Fruit fly (Drosophila melanogaster) whole organism, embryonic: ENCODE measurements around the gene bys.

ENCODE experiments used
- Asciz ChIP-seq: fragments of 200-800 bp; sonication (Bioruptor generic); optimal IDR thresholded peaks from 2 replicates; lab custom pipeline; 2017; ENCODE audit warnings: missing biosample characterization, mild to moderate bottlenecking, missing genetic modification characterization, missing genetic modification reagents
- Atf3 ChIP-seq: fragments of 200-800 bp; sonication (Bioruptor generic); optimal IDR thresholded peaks from 3 replicates; lab custom pipeline; 2016; ENCODE audit warnings: missing biosample characterization, missing genetic modification characterization
- BEAF-32 ChIP-seq: fragments of 200-800 bp; sonication (Bioruptor generic); optimal IDR thresholded peaks from 3 replicates; lab custom pipeline; 2017; ENCODE audit warnings: missing biosample characterization, missing genetic modification characterization, mild to moderate bottlenecking, moderate library complexity, missing genetic modification reagents
- CG11247 ChIP-seq: fragments of 200-800 bp; sonication (Bioruptor generic); IDR thresholded peaks from 2 replicates; pipeline ENCODE4 v1.3.6; 2022; ENCODE audit warnings: missing biosample characterization, missing genetic modification characterization
- CG12155 ChIP-seq: fragments of 200-800 bp; sonication (Bioruptor generic); optimal IDR thresholded peaks from 3 replicates; lab custom pipeline; 2016; ENCODE audit warnings: missing biosample characterization, missing genetic modification characterization
- CG12942 ChIP-seq: fragments of 200-800 bp; sonication (Bioruptor generic); optimal IDR thresholded peaks from 3 replicates; lab custom pipeline; 2016; ENCODE audit warnings: missing biosample characterization, missing genetic modification characterization
- CG13775 ChIP-seq: fragments of 200-800 bp; sonication (Bioruptor generic); optimal IDR thresholded peaks from 3 replicates; lab custom pipeline; 2017; ENCODE audit warnings: missing biosample characterization, mild to moderate bottlenecking, missing genetic modification characterization
- CG18262 ChIP-seq: fragments of 200-800 bp; optimal IDR thresholded peaks from 3 replicates; lab custom pipeline; 2019; ENCODE audit warnings: missing biosample characterization, mild to moderate bottlenecking, missing genetic modification characterization, moderate library complexity
- CG2712 ChIP-seq: fragments of 200-800 bp; optimal IDR thresholded peaks from 3 replicates; lab custom pipeline; 2019; ENCODE audit warnings: missing biosample characterization, mild to moderate bottlenecking, missing genetic modification characterization, moderate library complexity
- CG30403 ChIP-seq: fragments of 200-800 bp; sonication (Bioruptor generic); optimal IDR thresholded peaks from 3 replicates; lab custom pipeline; 2016; ENCODE audit warnings: missing biosample characterization, missing genetic modification characterization
- CG5245 ChIP-seq: fragments of 200-800 bp; sonication (Bioruptor generic); optimal IDR thresholded peaks from 3 replicates; lab custom pipeline; 2016; ENCODE audit warnings: missing biosample characterization, missing genetic modification characterization
- CG8388 ChIP-seq: fragments of 200-800 bp; sonication (Bioruptor generic); optimal IDR thresholded peaks from 2 replicates; lab custom pipeline; 2019; ENCODE audit warnings: missing biosample characterization, mild to moderate bottlenecking, missing genetic modification characterization, moderate library complexity
- CG9727 ChIP-seq: fragments of 200-800 bp; sonication (Bioruptor generic); optimal IDR thresholded peaks from 3 replicates; lab custom pipeline; 2017; ENCODE audit warnings: missing biosample characterization, mild to moderate bottlenecking, missing genetic modification characterization
- Camta ChIP-seq: fragments of 200-800 bp; sonication (Bioruptor generic); optimal IDR thresholded peaks from 2 replicates; lab custom pipeline; 2016; ENCODE audit warnings: missing biosample characterization, missing genetic modification characterization
- E2f2 ChIP-seq: fragments of 200-800 bp; sonication (Bioruptor generic); IDR thresholded peaks from 2 replicates; pipeline ENCODE4 v1.3.6; 2022; ENCODE audit warnings: missing biosample characterization, missing genetic modification characterization
- Ets65A ChIP-seq: fragments of 200-800 bp; sonication (Bioruptor generic); peaks from one replicate; lab custom pipeline; 2016; ENCODE audit warnings: missing biosample characterization, missing genetic modification characterization
- Fer2 ChIP-seq: fragments of 200-800 bp; sonication (Bioruptor generic); optimal IDR thresholded peaks from 2 replicates; lab custom pipeline; 2018; ENCODE audit warnings: missing biosample characterization, mild to moderate bottlenecking, missing genetic modification characterization, moderate library complexity
- Fer3 ChIP-seq: fragments of 200-800 bp; sonication (Bioruptor generic); optimal IDR thresholded peaks from 2 replicates; lab custom pipeline; 2018; ENCODE audit warnings: missing biosample characterization, mild to moderate bottlenecking, missing genetic modification characterization, moderate library complexity
- Hmx ChIP-seq: fragments of 200-800 bp; sonication (Bioruptor generic); optimal IDR thresholded peaks from 2 replicates; lab custom pipeline; 2016; ENCODE audit warnings: missing biosample characterization, missing genetic modification characterization
- Meics ChIP-seq: fragments of 200-800 bp; sonication (Bioruptor generic); optimal IDR thresholded peaks from 2 replicates; lab custom pipeline; 2017; ENCODE audit warnings: missing biosample characterization, mild to moderate bottlenecking, missing genetic modification characterization
- NC2β ChIP-seq: fragments of 200-800 bp; sonication (Bioruptor generic); optimal IDR thresholded peaks from 2 replicates; lab custom pipeline; 2016; ENCODE audit warnings: missing biosample characterization, missing genetic modification characterization
- Optix ChIP-seq: fragments of 200-800 bp; sonication (Bioruptor generic); IDR thresholded peaks from 3 replicates; pipeline ENCODE4 v1.3.6; 2022; ENCODE audit warnings: missing biosample characterization, missing genetic modification characterization
- Ravus ChIP-seq: fragments of 200-800 bp; sonication (Bioruptor generic); IDR thresholded peaks from 2 replicates; pipeline ENCODE4 v1.3.6; 2022; ENCODE audit warnings: missing biosample characterization, missing genetic modification characterization
- Scr ChIP-seq: fragments of 200-800 bp; sonication (Bioruptor generic); IDR thresholded peaks from 2 replicates; pipeline ENCODE4 v1.3.6; 2022; ENCODE audit warnings: missing biosample characterization, missing genetic modification characterization; ENCODE audit not compliant: partially characterized antibody
- Sox102F ChIP-seq: fragments of 200-800 bp; sonication (Bioruptor generic); optimal IDR thresholded peaks from 2 replicates; lab custom pipeline; 2018; ENCODE audit warnings: missing biosample characterization, mild to moderate bottlenecking, missing genetic modification characterization, moderate library complexity
- Ssrp ChIP-seq: fragments of 200-800 bp; sonication (Bioruptor generic); optimal IDR thresholded peaks from 2 replicates; lab custom pipeline; 2018; ENCODE audit warnings: missing biosample characterization, mild to moderate bottlenecking, missing genetic modification characterization, moderate library complexity
- Xbp1 ChIP-seq: fragments of 200-800 bp; sonication (Bioruptor generic); optimal IDR thresholded peaks from 3 replicates; lab custom pipeline; 2016; ENCODE audit warnings: missing biosample characterization, mild to moderate bottlenecking, missing genetic modification characterization
- bbx ChIP-seq: fragments of 200-800 bp; sonication (Bioruptor generic); IDR thresholded peaks from 2 replicates; pipeline ENCODE4 v1.3.6; 2022; ENCODE audit warnings: missing biosample characterization, missing genetic modification characterization; ENCODE audit not compliant: partially characterized antibody
- bcd ChIP-seq: fragments of 200-800 bp; sonication (Bioruptor generic); optimal IDR thresholded peaks from 2 replicates; lab custom pipeline; 2017; ENCODE audit warnings: missing biosample characterization, mild to moderate bottlenecking, missing genetic modification characterization
- chif ChIP-seq, 2 experiments: fragments of 200-800 bp; sonication (Bioruptor generic); optimal IDR thresholded peaks; 3 replicates each; lab custom pipeline; 2016; ENCODE audit warnings: missing biosample characterization in 2 of 2, missing genetic modification characterization in 2 of 2
- corto ChIP-seq: fragments of 200-800 bp; sonication (Bioruptor generic); optimal IDR thresholded peaks from 2 replicates; lab custom pipeline; 2016; ENCODE audit warnings: missing biosample characterization, mild to moderate bottlenecking, missing genetic modification characterization, moderate library complexity
- dati ChIP-seq: fragments of 200-800 bp; sonication (Bioruptor generic); IDR thresholded peaks from 2 replicates; pipeline ENCODE4 v1.3.6; 2022; ENCODE audit warnings: missing biosample characterization, missing genetic modification characterization
- dimm ChIP-seq: fragments of 200-800 bp; sonication (Bioruptor generic); IDR thresholded peaks from 2 replicates; pipeline ENCODE4 v1.3.6; 2022; ENCODE audit warnings: missing biosample characterization, missing genetic modification characterization
- dpn ChIP-seq, 2 experiments: fragments of 200-800 bp; sonication (Bioruptor generic); optimal IDR thresholded peaks; 3 replicates each; lab custom pipeline; 2016; ENCODE audit warnings: missing biosample characterization in 2 of 2, missing genetic modification characterization in 2 of 2
- ewg ChIP-seq: fragments of 200-800 bp; sonication (Bioruptor generic); optimal IDR thresholded peaks from 3 replicates; lab custom pipeline; 2017; ENCODE audit warnings: mild to moderate bottlenecking, missing biosample characterization, missing genetic modification reagents, missing genetic modification characterization
- fd96Cb ChIP-seq: fragments of 200-800 bp; sonication (Bioruptor generic); optimal IDR thresholded peaks from 2 replicates; lab custom pipeline; 2018; ENCODE audit warnings: missing biosample characterization, mild to moderate bottlenecking, missing genetic modification characterization, moderate library complexity
- gsb-n ChIP-seq: fragments of 200-800 bp; sonication (Bioruptor generic); optimal IDR thresholded peaks from 3 replicates; lab custom pipeline; 2018; ENCODE audit warnings: missing biosample characterization, mild to moderate bottlenecking, missing genetic modification characterization
- hbn ChIP-seq: fragments of 200-800 bp; sonication (Bioruptor generic); IDR thresholded peaks from 2 replicates; pipeline ENCODE4 v1.3.6; 2022; ENCODE audit warnings: missing biosample characterization, missing genetic modification characterization; ENCODE audit not compliant: partially characterized antibody
- her ChIP-seq: fragments of 200-800 bp; sonication (Bioruptor generic); optimal IDR thresholded peaks from 2 replicates; lab custom pipeline; 2016; ENCODE audit warnings: missing biosample characterization, missing genetic modification characterization
- jumu ChIP-seq: fragments of 200-800 bp; sonication (Bioruptor generic); optimal IDR thresholded peaks from 3 replicates; lab custom pipeline; 2016; ENCODE audit warnings: missing biosample characterization, missing genetic modification characterization
- lmd ChIP-seq: fragments of 200-800 bp; sonication (Bioruptor generic); IDR thresholded peaks from 2 replicates; pipeline ENCODE4 v1.3.6; 2022; ENCODE audit warnings: missing biosample characterization, missing genetic modification characterization
- luna ChIP-seq: fragments of 200-800 bp; sonication (Bioruptor generic); optimal IDR thresholded peaks from 2 replicates; lab custom pipeline; 2016; ENCODE audit warnings: missing biosample characterization, missing genetic modification characterization
- phol ChIP-seq: fragments of 200-800 bp; sonication (Bioruptor generic); optimal IDR thresholded peaks from 3 replicates; lab custom pipeline; 2018; ENCODE audit warnings: missing biosample characterization, mild to moderate bottlenecking, missing genetic modification characterization, moderate library complexity
- prd ChIP-seq, 3 experiments: fragments of >200 bp in 2 of 3; fragments of 200-800 bp in 1 of 3; sonication (Bioruptor generic) in 1 of 3; optimal IDR thresholded peaks in 2 of 3; IDR thresholded peaks in 1 of 3; 2 replicates in 2 of 3; 3 replicates in 1 of 3; pipeline versions ENCODE4 v1.3.6 to Lab custom; 2017 to 2022; ENCODE audit warnings: missing biosample characterization in 1 of 3, missing genetic modification characterization in 1 of 3
- pzg ChIP-seq: fragments of 200-800 bp; sonication (Bioruptor generic); optimal IDR thresholded peaks from 3 replicates; lab custom pipeline; 2018; ENCODE audit warnings: missing biosample characterization, mild to moderate bottlenecking, missing genetic modification characterization, moderate library complexity
- stc ChIP-seq: fragments of 200-800 bp; sonication (Bioruptor generic); IDR thresholded peaks from 2 replicates; pipeline ENCODE4 v1.3.6; 2022; ENCODE audit warnings: missing biosample characterization, missing genetic modification characterization
- tx ChIP-seq: fragments of 200-800 bp; sonication (Bioruptor generic); optimal IDR thresholded peaks from 2 replicates; lab custom pipeline; 2016; ENCODE audit warnings: missing biosample characterization, missing genetic modification characterization
- wek ChIP-seq: fragments of 200-800 bp; sonication (Bioruptor generic); optimal IDR thresholded peaks from 3 replicates; lab custom pipeline; 2018; ENCODE audit warnings: missing biosample characterization, mild to moderate bottlenecking, missing genetic modification characterization, moderate library complexity

The bys gene

DNA sequence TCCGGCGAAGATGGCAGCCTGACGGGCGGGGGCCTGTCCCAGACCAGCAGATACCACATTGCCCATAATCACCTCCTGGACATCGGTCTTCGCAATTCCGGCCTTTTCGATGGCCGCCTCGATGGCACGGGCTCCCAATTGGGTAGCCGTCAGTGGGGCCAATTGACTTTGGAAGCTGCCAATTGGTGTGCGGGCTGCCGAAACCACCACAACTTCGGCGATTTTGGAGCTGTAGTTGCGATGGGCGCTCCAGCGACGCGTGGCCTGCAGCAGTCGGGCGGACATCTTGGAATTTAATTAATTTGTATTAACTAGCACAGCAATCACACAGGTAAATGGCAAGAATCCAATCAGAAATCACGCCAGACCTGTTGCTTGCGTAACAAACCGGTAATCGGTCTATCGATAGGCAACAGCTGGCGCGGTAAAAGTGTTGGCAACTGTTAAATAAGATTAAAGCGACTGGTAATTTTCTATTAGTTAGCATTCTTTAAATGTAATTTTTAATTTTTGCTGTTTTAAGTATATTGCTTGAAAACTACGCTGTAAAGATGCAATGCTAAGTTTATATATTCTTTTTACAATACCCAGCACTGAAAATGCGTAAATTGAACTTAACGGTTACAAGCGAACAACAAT is 13.2 kb upstream of the bys start, which contains the start of gene Acat1 (continued):
- 0 out of 2 replicates have a peak, but pooled peaks have one; percentile 14 for TF ChIP-seq bbx (GFP tag; lab: Robert Waterston, UW)
- peak; percentile 35 for TF ChIP-seq fd96Cb
- TF ChIP-seq prd (optimal IDR thresholded peaks at IDR 0.05; lab: Kevin White, UChicago): no peak
- peak; percentile 72 for TF ChIP-seq prd (GFP tag; IDR thresholded peaks at IDR 0.05; lab: Robert Waterston, UW)
- TF ChIP-seq gsb-n: peak; percentile 44
- TF ChIP-seq Fer2 (tag; lab: Kevin White, UChicago): no peak
- TF ChIP-seq her: peak; percentile 14
- TF ChIP-seq corto (GFP tag; lab: Kevin White, UChicago): peak; percentile 49
- peak; percentile 56 for TF ChIP-seq Asciz (GFP tag; lab: Kevin White, UChicago)
- TF ChIP-seq dati: no peak
- TF ChIP-seq Atf3 (GFP tag; lab: Kevin White, UChicago): no peak
- TF ChIP-seq BEAF-32 (GFP tag; lab: Kevin White, UChicago): peak; percentile 57
- peak; percentile 46 for TF ChIP-seq Hmx (GFP tag; lab: Kevin White, UChicago)
- peak; percentile 41; the same call in 1 of the 2 replicates for TF ChIP-seq CG11247 (GFP tag; lab: Robert Waterston, UW)
- peak; percentile 29 for TF ChIP-seq CG5245 (GFP tag; lab: Kevin White, UChicago)
- peak; percentile 64 for TF ChIP-seq CG2712 (tag; lab: Kevin White, UChicago)
- peak; percentile 51 for TF ChIP-seq Scr (GFP tag; lab: Robert Waterston, UW)
- TF ChIP-seq lmd (GFP tag; lab: Robert Waterston, UW): 0 out of 2 replicates have a peak, but pooled peaks have one; percentile 31
- no peak for TF ChIP-seq dimm (GFP tag; lab: Robert Waterston, UW)
- peak; percentile 35 for TF ChIP-seq CG8388 (GFP tag; lab: Kevin White, UChicago)
- TF ChIP-seq Meics (GFP tag; lab: Kevin White, UChicago): peak; percentile 52
- peak; percentile 8 to 38 for TF ChIP-seq chif (GFP tag; optimal IDR thresholded peaks at IDR 0.05; lab: Kevin White, UChicago)
- peak; percentile 18 for TF ChIP-seq Ssrp (tag; lab: Kevin White, UChicago)
- TF ChIP-seq Fer3 (tag; lab: Kevin White, UChicago): peak; percentile 49
- TF ChIP-seq CG13775 (GFP tag; lab: Kevin White, UChicago): peak; percentile 47
- TF ChIP-seq pzg (GFP tag; lab: Kevin White, UChicago): peak; percentile 50
- TF ChIP-seq wek (GFP tag; lab: Kevin White, UChicago): no peak
- TF ChIP-seq CG9727: peak; percentile 59
- TF ChIP-seq phol (tag; lab: Kevin White, UChicago): peak; percentile 64
- peak; percentile 69 for TF ChIP-seq Sox102F
- TF ChIP-seq dpn (GFP tag; optimal IDR thresholded peaks at IDR 0.05; lab: Kevin White, UChicago): peak; percentile 44 to 64
- TF ChIP-seq NC2β: peak; percentile 38
- TF ChIP-seq Optix: no peak
- TF ChIP-seq stc (GFP tag; lab: Robert Waterston, UW): peak; percentile 66
- TF ChIP-seq luna (GFP tag; lab: Kevin White, UChicago): peak; percentile 39
- TF ChIP-seq ewg: peak; percentile 17
- TF ChIP-seq CG18262 (tag; lab: Kevin White, UChicago): peak; percentile 56
- peak; percentile 49; the same call in 1 of the 2 replicates for TF ChIP-seq E2f2 (GFP tag; lab: Robert Waterston, UW)
- TF ChIP-seq jumu (GFP tag; lab: Kevin White, UChicago): peak; percentile 46
- peak; percentile 75 for TF ChIP-seq Ets65A (GFP tag; lab: Kevin White, UChicago)
- TF ChIP-seq hbn (GFP tag; lab: Robert Waterston, UW): peak; percentile 18; the same call in 1 of the 2 replicates
- peak; percentile 42 for TF ChIP-seq bcd (GFP tag; lab: Kevin White, UChicago)
- TF ChIP-seq Ravus (GFP tag; lab: Robert Waterston, UW): no peak
- peak; percentile 44 for TF ChIP-seq tx
- peak; percentile 71 for TF ChIP-seq CG30403 (GFP tag; lab: Kevin White, UChicago)
- peak; percentile 12 for TF ChIP-seq CG12942 (GFP tag; lab: Kevin White, UChicago)
- peak; percentile 25 for TF ChIP-seq Camta (GFP tag; lab: Kevin White, UChicago)
- TF ChIP-seq Xbp1: peak; percentile 56
- peak; percentile 65 for TF ChIP-seq CG12155 (GFP tag; lab: Kevin White, UChicago)
